Worm (Caenorhabditis elegans) whole organism, L4 larva: ENCODE results near the gene F35H10.5.

ENCODE experiments used
- F44E2.7 ChIP-seq: fragments of 200-800 bp; sonication (Bioruptor generic); IDR thresholded peaks from 2 replicates; pipeline ENCODE4 v2.1.2; 2022; ENCODE audit warnings: missing genetic modification characterization, missing compliant biosample characterization
- ZK546.5 ChIP-seq, 2 experiments: sonication (generic microtip); optimal IDR thresholded peaks; 2 replicates each; lab custom pipeline; 2017; ENCODE audit warnings: missing biosample characterization in 2 of 2, missing genetic modification characterization in 2 of 2
- aly-2 ChIP-seq: sonication (generic microtip); optimal IDR thresholded peaks from 2 replicates; lab custom pipeline; 2018; ENCODE audit warnings: missing biosample characterization, missing genetic modification characterization
- ama-1 ChIP-seq: fragments of 150-350 bp; optimal IDR thresholded peaks from 2 replicates; lab custom pipeline; 2014; ENCODE audit warnings: inconsistent platforms, mixed read lengths
- arid-1 ChIP-seq: fragments of 200-800 bp; sonication (Bioruptor generic); conservative IDR thresholded peaks from 2 replicates; pipeline ENCODE4 v1.3.6; 2022; ENCODE audit warnings: missing genetic modification reagents, missing genetic modification characterization, missing compliant biosample characterization
- ceh-28 ChIP-seq: fragments of 150-350 bp; optimal IDR thresholded peaks from 2 replicates; lab custom pipeline; 2014; ENCODE audit warnings: missing biosample characterization, missing genetic modification reagents, missing genetic modification characterization
- ces-1 ChIP-seq: fragments of 150-350 bp; sonication (generic microtip); optimal IDR thresholded peaks from 4 replicates; lab custom pipeline; 2014; ENCODE audit warnings: missing biosample characterization, missing genetic modification reagents, missing genetic modification characterization
- daf-12 ChIP-seq: fragments of 150-350 bp; optimal IDR thresholded peaks from 2 replicates; lab custom pipeline; 2014; ENCODE audit warnings: missing biosample characterization, missing genetic modification reagents, missing genetic modification characterization
- daf-8 ChIP-seq: fragments of 200-800 bp; sonication (Bioruptor generic); IDR thresholded peaks from 2 replicates; pipeline ENCODE4 v1.3.6; 2022; ENCODE audit warnings: missing genetic modification characterization, missing compliant biosample characterization
- dmd-6 ChIP-seq: fragments of 200-800 bp; sonication (Bioruptor generic); IDR thresholded peaks from 2 replicates; pipeline ENCODE4 v1.3.6; 2022; ENCODE audit warnings: missing genetic modification reagents, missing genetic modification characterization, missing compliant biosample characterization
- dmd-8 ChIP-seq: fragments of 200-800 bp; sonication (Bioruptor generic); IDR thresholded peaks from 2 replicates; pipeline ENCODE4 v1.3.6; 2022; ENCODE audit warnings: missing genetic modification characterization, missing compliant biosample characterization
- dpl-1 ChIP-seq: fragments of 150-350 bp; optimal IDR thresholded peaks from 2 replicates; lab custom pipeline; 2014; ENCODE audit warnings: missing biosample characterization, missing genetic modification reagents, missing genetic modification characterization
- egl-27 ChIP-seq: sonication (generic microtip); optimal IDR thresholded peaks from 3 replicates; lab custom pipeline; 2017; ENCODE audit warnings: missing biosample characterization, missing genetic modification reagents, missing genetic modification characterization
- egl-43 ChIP-seq: fragments of 200-800 bp; sonication (Bioruptor generic); IDR thresholded peaks from 2 replicates; pipeline ENCODE4 v1.3.6; 2022; ENCODE audit warnings: missing genetic modification reagents, missing genetic modification characterization, missing compliant biosample characterization
- fos-1 ChIP-seq: fragments of 150-350 bp; optimal IDR thresholded peaks from 2 replicates; lab custom pipeline; 2014; ENCODE audit warnings: missing biosample characterization, missing genetic modification characterization
- hif-1 ChIP-seq, 2 experiments: sonication (generic microtip); optimal IDR thresholded peaks; 2 replicates each; lab custom pipeline; 2016 to 2017; ENCODE audit warnings: missing compliant biosample characterization in 2 of 2, missing genetic modification characterization in 2 of 2, missing genetic modification reagents in 2 of 2, missing genotype in 2 of 2, mild to moderate bottlenecking in 1 of 2
- hlh-30 ChIP-seq: sonication (generic microtip); optimal IDR thresholded peaks from 2 replicates; lab custom pipeline; 2017; ENCODE audit warnings: antibody characterized with exemption, mild to moderate bottlenecking, missing genetic modification characterization, missing compliant biosample characterization; ENCODE audit not compliant: insufficient read depth
- lim-7 ChIP-seq: fragments of 200-800 bp; sonication (Bioruptor generic); IDR thresholded peaks from 2 replicates; pipeline ENCODE4 v1.3.6; 2022; ENCODE audit warnings: missing genetic modification characterization, missing compliant biosample characterization
- lin-13 ChIP-seq: fragments of 150-350 bp; optimal IDR thresholded peaks from 2 replicates; lab custom pipeline; 2014; ENCODE audit warnings: missing biosample characterization, missing genetic modification reagents, missing genetic modification characterization
- lsy-2 ChIP-seq, 2 experiments: fragments of 150-350 bp in 1 of 2; sonication (generic microtip) in 1 of 2; optimal IDR thresholded peaks; 2 replicates each; lab custom pipeline; 2014 to 2017; ENCODE audit warnings: missing biosample characterization in 2 of 2, missing genetic modification characterization in 2 of 2
- madf-9 ChIP-seq: fragments of 200-800 bp; sonication (Bioruptor generic); conservative IDR thresholded peaks from 2 replicates; pipeline ENCODE4 v1.3.6; 2022; ENCODE audit warnings: missing genetic modification reagents, missing genetic modification characterization, missing compliant biosample characterization
- mes-2 ChIP-seq: sonication (generic microtip); optimal IDR thresholded peaks from 2 replicates; lab custom pipeline; 2016; ENCODE audit warnings: missing genotype, mild to moderate bottlenecking, missing genetic modification characterization, missing compliant biosample characterization; ENCODE audit not compliant: poor library complexity, severe bottlenecking
- nhr-10 ChIP-seq: fragments of 150-350 bp; optimal IDR thresholded peaks from 2 replicates; lab custom pipeline; 2014; ENCODE audit warnings: missing biosample characterization, missing genetic modification characterization
- nhr-237 ChIP-seq: sonication (generic microtip); optimal IDR thresholded peaks from 2 replicates; lab custom pipeline; 2017; ENCODE audit warnings: missing biosample characterization, missing genetic modification characterization
- nhr-41 ChIP-seq: fragments of 200-800 bp; sonication (Bioruptor generic); IDR thresholded peaks from 2 replicates; pipeline ENCODE4 v1.3.6; 2022; ENCODE audit warnings: missing genetic modification reagents, missing genetic modification characterization, missing compliant biosample characterization
- nhr-42 ChIP-seq: fragments of 200-800 bp; sonication (Bioruptor generic); IDR thresholded peaks from 2 replicates; pipeline ENCODE4 v1.3.6; 2022; ENCODE audit warnings: missing genetic modification characterization, missing compliant biosample characterization
- nhr-6 ChIP-seq: fragments of 150-350 bp; optimal IDR thresholded peaks from 2 replicates; lab custom pipeline; 2014; ENCODE audit warnings: missing biosample characterization, missing genetic modification characterization
- php-3 ChIP-seq: fragments of 200-800 bp; sonication (Bioruptor generic); IDR thresholded peaks from 2 replicates; pipeline ENCODE4 v1.3.6; 2022; ENCODE audit warnings: missing genetic modification reagents, missing genetic modification characterization, missing compliant biosample characterization
- saeg-2 ChIP-seq: fragments of 200-800 bp; sonication (Bioruptor generic); IDR thresholded peaks from 2 replicates; pipeline ENCODE4 v1.3.6; 2022; ENCODE audit warnings: missing genetic modification reagents, missing genetic modification characterization, missing compliant biosample characterization
- set-16 ChIP-seq: fragments of 200-800 bp; sonication (Bioruptor generic); IDR thresholded peaks from 2 replicates; pipeline ENCODE4 v1.3.6; 2022; ENCODE audit warnings: missing genetic modification reagents, missing genetic modification characterization, missing compliant biosample characterization
- snpc-1.2 ChIP-seq: fragments of 200-800 bp; sonication (Bioruptor generic); IDR thresholded peaks from 2 replicates; pipeline ENCODE4 v1.3.6; 2022; ENCODE audit warnings: missing genetic modification reagents, missing genetic modification characterization, missing compliant biosample characterization
- spr-1 ChIP-seq: sonication (generic microtip); optimal IDR thresholded peaks from 2 replicates; lab custom pipeline; 2016; ENCODE audit warnings: mild to moderate bottlenecking, missing genetic modification characterization, missing compliant biosample characterization
- spr-3 ChIP-seq: fragments of 200-800 bp; sonication (Bioruptor generic); optimal IDR thresholded peaks from 2 replicates; lab custom pipeline; 2018; ENCODE audit warnings: mild to moderate bottlenecking, missing genetic modification characterization, missing compliant biosample characterization
- tra-1 ChIP-seq: fragments of 200-800 bp; sonication (Bioruptor generic); IDR thresholded peaks from 2 replicates; pipeline ENCODE4 v1.3.6; 2022; ENCODE audit warnings: missing genetic modification reagents, missing genetic modification characterization, missing compliant biosample characterization
- unc-62 ChIP-seq, 3 experiments: fragments of 150-350 bp in 1 of 3; sonication (generic microtip); optimal IDR thresholded peaks in 2 of 3; peaks in 1 of 3; 1 replicate in 1 of 3; 2 replicates in 2 of 3; lab custom pipeline; 2014 to 2017; ENCODE audit warnings: missing biosample characterization in 3 of 3, missing genetic modification characterization in 3 of 3, missing genetic modification reagents in 3 of 3, missing genotype in 1 of 3
- vab-7 ChIP-seq: fragments of 200-800 bp; sonication (Bioruptor generic); IDR thresholded peaks from 2 replicates; pipeline ENCODE4 v1.3.6; 2022; ENCODE audit warnings: missing genetic modification reagents, missing genetic modification characterization, missing compliant biosample characterization
- zip-11 ChIP-seq: fragments of 200-800 bp; sonication (Bioruptor generic); IDR thresholded peaks from 2 replicates; pipeline ENCODE4 v1.3.6; 2022; ENCODE audit warnings: missing genetic modification characterization, missing compliant biosample characterization
- zip-2 ChIP-seq: fragments of 150-350 bp; optimal IDR thresholded peaks from 2 replicates; lab custom pipeline; 2014; ENCODE audit warnings: missing biosample characterization, missing genetic modification characterization
- ztf-11 ChIP-seq: fragments of 150-350 bp; optimal IDR thresholded peaks from 2 replicates; lab custom pipeline; 2014; ENCODE audit warnings: missing biosample characterization, missing genetic modification characterization

F35H10.5 gene

ce11 chrIV:8342385-8342784 is 41.8 kb downstream of the F35H10.5 start, which contains the start of gene lgc-5:
lgc-5 (plus strand) TSS chrIV:8342685.
- TF ChIP-seq daf-12 (no peak), ama-1 (lab: Kevin White, UChicago) (no peak), zip-2 (tag; lab: Kevin White, UChicago) (no peak), php-3 (no peak), arid-1 (GFP tag; lab: Robert Waterston, UW) (no peak), ces-1 (GFP tag; lab: Kevin White, UChicago) (no peak), nhr-41 (GFP tag; lab: Robert Waterston, UW) (no peak), nhr-6 (tag; lab: Kevin White, UChicago) (no peak), zip-11 (GFP tag; lab: Robert Waterston, UW) (no peak), lsy-2 (tag; optimal IDR thresholded peaks at IDR 0.05; lab: Kevin White, UChicago) (no peak), set-16 (no peak), dmd-8 (GFP tag; lab: Robert Waterston, UW) (no peak), tra-1 (GFP tag; lab: Robert Waterston, UW) (no peak), nhr-10 (tag; lab: Kevin White, UChicago) (no peak), vab-7 (GFP tag; lab: Robert Waterston, UW) (no peak), nhr-42 (GFP tag; lab: Robert Waterston, UW) (no peak), hlh-30 (tag; lab: Kevin White, UChicago) (no peak), daf-8 (no peak)

- TF ChIP-seq spr-1 = no peak
- TF ChIP-seq spr-3 (GFP tag; lab: Kevin White, UChicago) = no peak
- TF ChIP-seq nhr-237 = no peak
- TF ChIP-seq mes-2 (tag; lab: Kevin White, UChicago) = no peak
- TF ChIP-seq dpl-1 (GFP tag; lab: Kevin White, UChicago) = no peak
- no peak for TF ChIP-seq ZK546.5 (tag; optimal IDR thresholded peaks at IDR 0.05; lab: Kevin White, UChicago)
- TF ChIP-seq snpc-1.2 (GFP tag; lab: Robert Waterston, UW) = no peak
- TF ChIP-seq dmd-6 (GFP tag; lab: Robert Waterston, UW) = no peak
- TF ChIP-seq unc-62 (GFP tag; optimal IDR thresholded peaks at IDR 0.05 in 1 of 2; lab: Kevin White, UChicago) = peak in 1 of 2 experiments; percentile 34
- TF ChIP-seq unc-62 (tag; optimal IDR thresholded peaks at IDR 0.05; lab: Kevin White, UChicago) = no peak
These were observed 45.0 kb downstream of the F35H10.5 start, which contains the start of gene F17E9.5 for ce11 chrIV:8345518-8345917. F17E9.5 (plus strand) TSS chrIV:8345818.

- no peak for TF ChIP-seq ztf-11 (tag; lab: Kevin White, UChicago)
- no peak for TF ChIP-seq ceh-28 (tag; lab: Kevin White, UChicago)
- no peak for TF ChIP-seq aly-2
- TF ChIP-seq F44E2.7 (GFP tag; lab: Robert Waterston, UW) = no peak
- TF ChIP-seq lin-13 (GFP tag; lab: Kevin White, UChicago) = no peak
- TF ChIP-seq lim-7 (GFP tag; lab: Robert Waterston, UW) = no peak
- TF ChIP-seq saeg-2 = no peak
- no peak for TF ChIP-seq egl-27 (tag; lab: Kevin White, UChicago)
- no peak for TF ChIP-seq hif-1 (tag; optimal IDR thresholded peaks at IDR 0.05; lab: Kevin White, UChicago)
- TF ChIP-seq madf-9 = no peak
- no peak for TF ChIP-seq egl-43
- TF ChIP-seq fos-1 (tag; lab: Kevin White, UChicago) = no peak
These were observed 46.5 kb downstream of the F35H10.5 start, which contains the start of the genes F17E9.18 and F17E9.15 for ce11 chrIV:8347051-8347450. F17E9.18 (minus strand) TSS chrIV:8347151. F17E9.15 (plus strand) TSS chrIV:8347418.
